Worm (Caenorhabditis elegans) whole organism, L1 larva: ENCODE data around the gene F14H3.5.

ENCODE experiments used
- elt-3 ChIP-seq, 6 experiments: fragments of 150-350 bp in 1 of 6; sonication (generic microtip); optimal IDR thresholded peaks; 2 replicates each; lab custom pipeline; 2017 to 2018; ENCODE audit warnings: missing biosample characterization in 6 of 6, missing genetic modification characterization in 6 of 6, inconsistent platforms in 1 of 6
- nhr-12 ChIP-seq: sonication (generic microtip); optimal IDR thresholded peaks from 2 replicates; lab custom pipeline; 2017; ENCODE audit warnings: missing biosample characterization, missing genetic modification characterization

- TF ChIP-seq elt-3 (tag; optimal IDR thresholded peaks at IDR 0.05; lab: Kevin White, UChicago): no peak
- no peak for TF ChIP-seq nhr-12 (tag; lab: Kevin White, UChicago)
Observed at ce11 chrV:16049177-16049576, 7.7 kb downstream of the F14H3.5 start, which contains the start of gene best-12.
